Worm (Caenorhabditis elegans) whole organism, midembryonic: ENCODE results near the gene D1025.10.
"Not testable (repeated sequence)": the region's sequence is repeated elsewhere in the genome, so short reads cannot be mapped to it uniquely, and the experiment has no call there.

Source experiments
- T22C8.4 ChIP-seq: fragments of 200-800 bp; sonication (Bioruptor generic); IDR thresholded peaks from 2 replicates; pipeline ENCODE4 v1.3.6; 2022; ENCODE audit warnings: missing genetic modification characterization, missing compliant biosample characterization
- cog-1 ChIP-seq: sonication (generic microtip); optimal IDR thresholded peaks from 2 replicates; lab custom pipeline; 2016; ENCODE audit warnings: missing genetic modification characterization, missing compliant biosample characterization
- flt-1 ChIP-seq: fragments of 200-800 bp; sonication (Bioruptor generic); IDR thresholded peaks from 2 replicates; pipeline ENCODE4 v1.3.6; 2022; ENCODE audit warnings: missing genetic modification characterization, missing compliant biosample characterization
- klf-2 ChIP-seq: fragments of 200-800 bp; sonication (Bioruptor generic); conservative IDR thresholded peaks from 2 replicates; pipeline ENCODE4 v1.3.6; 2022; ENCODE audit warnings: missing genetic modification reagents, missing genetic modification characterization, missing compliant biosample characterization
- med-1 ChIP-seq: sonication (generic microtip); optimal IDR thresholded peaks from 2 replicates; lab custom pipeline; 2017; ENCODE audit warnings: missing genetic modification characterization, mild to moderate bottlenecking, missing compliant biosample characterization, antibody characterized with exemption, missing genetic modification reagents; ENCODE audit not compliant: insufficient read depth
- ref-1 ChIP-seq: fragments of 200-800 bp; sonication (Bioruptor generic); conservative IDR thresholded peaks from 2 replicates; pipeline ENCODE4 v1.3.6; 2022; ENCODE audit warnings: missing genetic modification reagents, missing genetic modification characterization, missing compliant biosample characterization
- tab-1 ChIP-seq: fragments of 200-800 bp; sonication (Bioruptor generic); IDR thresholded peaks from 2 replicates; pipeline ENCODE4 v1.3.6; 2022; ENCODE audit warnings: missing genetic modification characterization, missing compliant biosample characterization
- ztf-23 ChIP-seq: fragments of 200-800 bp; sonication (Bioruptor generic); IDR thresholded peaks from 2 replicates; pipeline ENCODE4 v1.3.6; 2022; ENCODE audit warnings: missing genetic modification reagents, missing genetic modification characterization, missing compliant biosample characterization
- ztf-29 ChIP-seq: fragments of 200-800 bp; sonication (Bioruptor generic); IDR thresholded peaks from 2 replicates; pipeline ENCODE4 v1.3.6; 2022; ENCODE audit warnings: missing genetic modification reagents, missing genetic modification characterization, missing compliant biosample characterization

D1025.10 gene

DNA sequence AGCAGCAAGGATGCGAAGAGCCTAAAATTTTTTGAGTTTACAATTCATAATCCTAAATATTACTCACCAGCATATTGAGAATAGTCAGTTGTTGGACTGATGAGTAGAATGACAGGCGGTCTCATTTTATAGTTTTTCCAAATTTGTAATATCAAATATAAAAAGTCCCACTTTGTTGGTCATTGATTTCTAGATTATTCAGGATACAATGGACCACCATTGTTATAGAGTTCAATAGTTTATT is 8.3 kb downstream of the D1025.10 start, which contains the start of gene nspc-17:
TSS of gene nspc-17 (minus strand) at position 101 of the 244 bp plus-strand sequence.
- TF ChIP-seq flt-1 (GFP tag; lab: Robert Waterston, UW); med-1 (GFP tag; lab: Kevin White, UChicago); ref-1 (GFP tag; lab: Robert Waterston, UW): not testable (repeated sequence)

DNA sequence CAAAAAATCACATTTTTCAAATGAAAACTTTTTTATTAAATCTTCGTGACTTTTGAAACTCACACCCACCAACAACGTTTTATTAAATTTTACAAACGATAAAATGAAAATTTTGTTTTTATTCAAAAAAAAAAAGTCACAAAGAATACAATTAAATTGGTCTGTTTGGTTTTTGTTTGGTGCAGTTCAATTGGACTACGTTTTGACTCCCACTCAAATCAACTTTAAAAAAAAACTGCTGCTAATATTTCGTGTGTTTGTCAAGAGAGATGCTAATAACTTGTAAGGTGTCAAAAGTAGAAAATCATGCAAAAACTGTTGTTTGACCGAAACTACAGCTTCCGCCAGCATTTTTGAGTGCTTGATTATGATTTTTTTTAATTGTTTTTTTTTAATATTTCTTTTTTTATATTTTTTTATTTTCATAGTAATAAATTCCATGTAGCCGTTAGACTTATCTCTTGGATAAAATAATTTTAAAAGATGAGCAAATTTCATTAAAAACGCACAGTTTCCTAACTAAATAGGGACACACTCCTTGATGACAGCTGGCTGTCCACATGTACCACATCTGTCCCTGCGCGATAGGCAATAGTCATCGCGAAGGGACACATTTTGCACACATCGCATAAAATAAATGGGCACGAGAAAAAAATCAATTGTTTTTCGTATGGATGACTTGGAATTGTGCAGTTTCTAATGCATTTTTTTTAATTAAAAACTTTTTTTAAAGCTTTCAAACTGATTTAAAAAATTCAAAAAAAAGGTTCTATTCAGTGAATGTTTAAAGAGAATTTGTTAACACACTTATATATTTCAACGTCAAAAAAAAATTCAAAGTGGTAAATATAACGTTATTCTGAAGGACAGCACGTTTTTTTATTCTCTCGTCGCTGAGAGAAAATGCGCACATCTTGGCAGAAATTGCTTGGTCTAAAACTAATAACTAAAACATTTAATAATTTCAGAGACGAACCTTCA is 9.0 kb downstream of the D1025.10 start:
- TF ChIP-seq ref-1 (GFP tag; lab: Robert Waterston, UW) (no peak), med-1 (GFP tag; lab: Kevin White, UChicago) (peak; percentile 46), cog-1 (peak; percentile 99), ztf-23 (GFP tag; lab: Robert Waterston, UW) (peak; percentile 89), T22C8.4 (GFP tag; lab: Robert Waterston, UW) (peak; percentile 99), tab-1 (no peak; the same call in 1 of the 2 replicates), klf-2 (GFP tag; lab: Robert Waterston, UW) (peak; percentile 55; the same call in 1 of the 2 replicates), flt-1 (GFP tag; lab: Robert Waterston, UW) (peak; percentile 89), ztf-29 (GFP tag; lab: Robert Waterston, UW) (peak; percentile 75)

DNA sequence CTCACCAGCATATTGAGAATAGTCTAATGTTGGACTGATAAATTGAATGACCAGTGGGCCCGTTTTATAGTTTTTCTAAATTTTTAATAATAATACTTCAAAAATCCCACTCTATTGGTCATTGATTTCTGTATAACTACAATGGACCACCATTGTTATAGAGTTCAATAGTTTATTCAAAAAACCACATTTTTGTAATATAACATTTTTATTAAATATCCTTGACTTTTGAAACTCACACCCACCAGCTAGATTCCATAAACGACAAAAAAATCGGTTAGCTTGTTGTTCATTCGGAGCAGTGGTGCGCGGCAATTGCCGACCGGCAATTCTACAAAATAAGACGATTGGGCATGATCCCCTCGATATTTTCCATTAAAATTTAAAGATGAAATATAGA is 10.9 kb downstream of the D1025.10 start, which contains the start of gene nspc-18:
TSS of gene nspc-18 (minus strand) at position 101 of the 400 bp plus-strand sequence.
- TF ChIP-seq ref-1 (GFP tag; lab: Robert Waterston, UW) (no peak), med-1 (GFP tag; lab: Kevin White, UChicago) (no peak), klf-2 (GFP tag; lab: Robert Waterston, UW) (no peak), tab-1 (no peak), T22C8.4 (GFP tag; lab: Robert Waterston, UW) (no peak), ztf-23 (GFP tag; lab: Robert Waterston, UW) (no peak), cog-1 (no peak), ztf-29 (GFP tag; lab: Robert Waterston, UW) (no peak), flt-1 (GFP tag; lab: Robert Waterston, UW) (no peak)

DNA sequence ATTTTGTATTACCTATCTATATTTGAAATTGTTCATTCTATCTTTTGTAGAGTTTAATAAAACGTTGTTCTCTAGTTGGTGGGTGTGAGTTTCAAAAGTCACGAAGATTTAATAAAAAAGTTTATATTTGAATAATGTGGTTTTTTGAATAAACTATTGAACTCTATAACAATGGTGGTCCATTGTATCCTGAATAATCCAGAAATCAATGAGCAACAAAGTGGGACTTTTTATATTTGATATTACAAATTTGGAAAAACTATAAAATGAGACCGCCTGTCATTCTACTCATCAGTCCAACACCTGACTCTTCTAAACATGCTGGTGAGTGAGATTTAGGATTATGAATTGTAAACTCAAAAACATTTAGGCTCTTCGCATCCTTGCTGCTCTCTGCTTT is 11.7 kb downstream of the D1025.10 start, which contains the start of gene nspc-19:
TSS of gene nspc-19 (plus strand) at position 301 of the 400 bp plus-strand sequence.
- TF ChIP-seq ztf-29 (GFP tag; lab: Robert Waterston, UW); klf-2 (GFP tag; lab: Robert Waterston, UW); tab-1: not testable (repeated sequence)

DNA sequence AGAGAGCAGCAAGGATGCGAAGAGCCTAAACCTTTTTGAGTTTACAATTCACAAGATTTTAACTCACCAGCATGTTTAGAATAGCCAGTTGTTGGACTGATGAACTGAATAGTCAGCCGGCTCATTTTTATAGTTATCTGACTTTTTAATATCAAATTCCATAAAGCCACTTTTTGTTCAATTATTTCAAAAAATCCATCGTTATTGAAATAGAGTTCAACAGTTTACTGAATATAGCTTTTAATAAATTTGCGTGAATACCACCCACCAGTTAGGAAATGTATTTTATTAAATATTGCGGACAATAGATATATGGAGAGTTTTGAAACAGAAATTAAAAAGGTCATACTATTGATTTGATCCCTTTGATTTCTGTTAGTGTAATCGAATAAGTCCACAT is 13.4 kb downstream of the D1025.10 start, which contains the start of gene nspc-20:
TSS of gene nspc-20 (minus strand) at position 101 of the 400 bp plus-strand sequence.
- TF ChIP-seq ztf-23 (GFP tag; lab: Robert Waterston, UW) (no peak), tab-1 (no peak), cog-1 (no peak), med-1 (GFP tag; lab: Kevin White, UChicago) (no peak), ref-1 (GFP tag; lab: Robert Waterston, UW) (no peak), klf-2 (GFP tag; lab: Robert Waterston, UW) (no peak), T22C8.4 (GFP tag; lab: Robert Waterston, UW) (no peak), flt-1 (GFP tag; lab: Robert Waterston, UW) (no peak), ztf-29 (GFP tag; lab: Robert Waterston, UW) (no peak)

DNA sequence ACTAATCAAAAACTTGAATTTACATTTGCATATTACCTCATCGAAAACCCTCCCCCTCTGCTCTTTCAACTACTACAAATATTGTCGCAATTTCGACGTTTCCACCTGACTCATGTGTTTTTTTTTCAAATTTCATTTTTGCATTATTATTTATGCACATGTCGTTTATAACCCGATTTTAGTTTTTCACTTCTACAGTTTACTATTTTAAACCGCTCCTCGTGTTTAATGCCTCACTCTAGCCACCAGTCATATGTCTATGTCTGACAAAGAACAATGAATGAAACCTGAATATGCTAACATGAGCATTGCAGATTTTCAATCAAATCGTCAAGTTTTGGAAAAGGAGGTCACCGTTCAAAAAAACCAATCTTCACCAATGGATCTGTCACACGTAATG is 17.5 kb downstream of the D1025.10 start, which contains the start of gene T24C2.5:
TSS of gene T24C2.5 (plus strand) at position 301 of the 400 bp plus-strand sequence.
- TF ChIP-seq cog-1 (no peak), flt-1 (GFP tag; lab: Robert Waterston, UW) (no peak), ref-1 (GFP tag; lab: Robert Waterston, UW) (no peak), T22C8.4 (GFP tag; lab: Robert Waterston, UW) (no peak), ztf-23 (GFP tag; lab: Robert Waterston, UW) (no peak), tab-1 (no peak), med-1 (GFP tag; lab: Kevin White, UChicago) (no peak), klf-2 (GFP tag; lab: Robert Waterston, UW) (no peak), ztf-29 (GFP tag; lab: Robert Waterston, UW) (no peak)

DNA sequence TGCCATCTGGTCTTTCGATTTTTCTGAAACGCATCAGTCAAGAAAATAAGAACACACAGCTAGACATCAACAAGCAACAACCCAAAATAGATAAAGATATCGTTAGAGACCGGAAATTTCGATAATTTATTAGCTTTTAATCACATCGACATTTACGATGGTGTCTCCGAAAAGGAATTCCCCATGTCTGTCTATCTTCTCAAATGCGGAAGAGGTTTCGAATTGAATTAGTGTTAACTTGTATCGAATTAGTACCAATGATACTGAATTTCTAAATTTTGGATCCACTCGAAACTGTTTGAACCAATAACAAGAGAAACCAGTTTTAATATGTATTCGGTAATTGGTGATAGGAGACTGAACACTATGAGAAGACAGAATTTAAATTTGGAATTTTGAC is 17.9 kb downstream of the D1025.10 start:
- no peak for TF ChIP-seq ztf-23 (GFP tag; lab: Robert Waterston, UW)
- TF ChIP-seq cog-1 = no peak
- TF ChIP-seq med-1 (GFP tag; lab: Kevin White, UChicago) = no peak
- no peak for TF ChIP-seq ztf-29 (GFP tag; lab: Robert Waterston, UW)
- TF ChIP-seq klf-2 (GFP tag; lab: Robert Waterston, UW) = no peak

DNA sequence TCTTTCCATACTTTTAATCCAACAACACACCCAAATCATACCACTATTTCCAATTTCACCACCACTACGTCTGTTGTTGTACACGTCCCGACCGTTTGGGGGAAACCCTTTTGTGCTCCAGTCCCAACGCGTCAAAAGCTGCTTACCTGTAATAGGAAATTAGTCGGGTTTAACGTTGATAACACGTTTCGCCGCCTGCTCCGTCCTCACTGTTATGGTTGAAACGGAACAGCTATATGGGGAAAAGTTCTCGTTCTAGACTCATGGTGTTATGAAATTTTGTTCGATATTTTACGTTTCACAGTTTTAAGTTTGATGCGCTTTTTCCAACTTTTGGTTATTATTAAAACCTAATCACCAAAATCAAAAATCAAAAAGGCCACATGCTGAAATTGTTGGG is 19.3 kb downstream of the D1025.10 start:
- TF ChIP-seq klf-2 (GFP tag; lab: Robert Waterston, UW) (no peak), flt-1 (GFP tag; lab: Robert Waterston, UW) (no peak), ztf-29 (GFP tag; lab: Robert Waterston, UW) (no peak), ref-1 (GFP tag; lab: Robert Waterston, UW) (no peak), tab-1 (no peak), cog-1 (no peak), med-1 (GFP tag; lab: Kevin White, UChicago) (no peak), T22C8.4 (GFP tag; lab: Robert Waterston, UW) (no peak), ztf-23 (GFP tag; lab: Robert Waterston, UW) (no peak)

DNA sequence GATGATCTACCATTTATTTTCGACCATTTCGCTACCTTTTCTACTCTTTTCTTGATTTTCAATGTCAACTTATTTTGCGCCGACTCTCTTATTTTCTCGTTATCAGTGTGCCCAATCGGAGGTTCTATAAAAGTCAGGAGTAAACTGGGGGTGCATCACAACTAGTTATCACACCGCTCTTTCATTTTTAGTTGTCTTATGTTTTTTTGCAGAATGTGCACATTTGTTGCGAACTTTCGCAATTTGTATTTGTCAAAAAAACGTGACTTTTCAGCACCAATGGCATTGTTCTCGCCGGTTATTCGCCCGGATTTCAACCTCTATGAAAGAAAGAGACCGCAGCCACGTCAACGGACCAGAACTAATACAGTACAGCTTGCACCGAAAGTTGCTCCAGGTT is 21.0 kb downstream of the D1025.10 start:
- TF ChIP-seq T22C8.4 (GFP tag; lab: Robert Waterston, UW) (no peak), med-1 (GFP tag; lab: Kevin White, UChicago) (no peak), ztf-23 (GFP tag; lab: Robert Waterston, UW) (no peak), flt-1 (GFP tag; lab: Robert Waterston, UW) (no peak), klf-2 (GFP tag; lab: Robert Waterston, UW) (no peak), tab-1 (no peak), ztf-29 (GFP tag; lab: Robert Waterston, UW) (no peak), ref-1 (GFP tag; lab: Robert Waterston, UW) (no peak), cog-1 (no peak)
